Worm (Caenorhabditis elegans) whole organism, L1 larva: ENCODE data around the gene gpcp-2.

Source experiments
- C16A3.4 ChIP-seq: fragments of 150-350 bp; optimal IDR thresholded peaks from 2 replicates; lab custom pipeline; 2014; ENCODE audit warnings: missing biosample characterization, missing genetic modification characterization
- aha-1 ChIP-seq: fragments of 150-350 bp; optimal IDR thresholded peaks from 2 replicates; lab custom pipeline; 2014; ENCODE audit warnings: missing biosample characterization, missing genetic modification characterization
- alr-1 ChIP-seq: fragments of 200-800 bp; sonication (Bioruptor generic); optimal IDR thresholded peaks from 2 replicates; lab custom pipeline; 2018; ENCODE audit warnings: borderline replicate concordance, mild to moderate bottlenecking, missing genetic modification characterization, missing compliant biosample characterization
- aly-2 ChIP-seq: fragments of 150-350 bp; optimal IDR thresholded peaks from 2 replicates; lab custom pipeline; 2014; ENCODE audit warnings: missing biosample characterization, missing genetic modification characterization
- blmp-1 ChIP-seq: fragments of 150-350 bp; optimal IDR thresholded peaks from 2 replicates; lab custom pipeline; 2014; ENCODE audit warnings: missing biosample characterization, missing genetic modification characterization
- ceh-63 ChIP-seq: fragments of 200-800 bp; sonication (Bioruptor generic); optimal IDR thresholded peaks from 2 replicates; lab custom pipeline; 2018; ENCODE audit warnings: mild to moderate bottlenecking, missing genetic modification characterization, missing compliant biosample characterization
- ceh-88 ChIP-seq: fragments of 200-800 bp; sonication (Bioruptor generic); IDR thresholded peaks from 2 replicates; pipeline ENCODE4 v1.3.6; 2022; ENCODE audit warnings: missing genetic modification characterization, missing compliant biosample characterization
- dpl-1 ChIP-seq, 3 experiments: fragments of 150-350 bp in 2 of 3; sonication (generic microtip) in 1 of 3; optimal IDR thresholded peaks; 2 replicates each; lab custom pipeline; 2014 to 2017; ENCODE audit warnings: missing biosample characterization in 3 of 3, missing genetic modification characterization in 3 of 3, missing genetic modification reagents in 3 of 3
- egl-13 ChIP-seq: sonication (generic microtip); optimal IDR thresholded peaks from 2 replicates; lab custom pipeline; 2016; ENCODE audit warnings: missing genotype, missing genetic modification reagents, missing genetic modification characterization, missing compliant biosample characterization
- egl-27 ChIP-seq, 2 experiments: fragments of 150-350 bp in 1 of 2; sonication (generic microtip); optimal IDR thresholded peaks; 3 replicates each; lab custom pipeline; 2017 to 2018; ENCODE audit warnings: missing biosample characterization in 2 of 2, missing genetic modification characterization in 2 of 2, missing genetic modification reagents in 2 of 2
- elt-2 ChIP-seq: sonication (generic microtip); optimal IDR thresholded peaks from 2 replicates; lab custom pipeline; 2016; ENCODE audit warnings: missing genetic modification characterization, mild to moderate bottlenecking, inconsistent platforms, missing compliant biosample characterization, missing genetic modification reagents
- elt-3 ChIP-seq, 6 experiments: fragments of 150-350 bp in 1 of 6; sonication (generic microtip); optimal IDR thresholded peaks; 2 replicates each; lab custom pipeline; 2017 to 2018; ENCODE audit warnings: missing biosample characterization in 6 of 6, missing genetic modification characterization in 6 of 6, inconsistent platforms in 1 of 6
- fkh-10 ChIP-seq: sonication (generic microtip); optimal IDR thresholded peaks from 2 replicates; lab custom pipeline; 2017; ENCODE audit warnings: missing biosample characterization, missing genetic modification reagents, missing genetic modification characterization
- fkh-4 ChIP-seq: sonication (generic microtip); optimal IDR thresholded peaks from 2 replicates; lab custom pipeline; 2016; ENCODE audit warnings: missing compliant biosample characterization, missing genetic modification characterization, borderline replicate concordance
- fkh-8 ChIP-seq: sonication (generic microtip); optimal IDR thresholded peaks from 2 replicates; lab custom pipeline; 2016; ENCODE audit warnings: mild to moderate bottlenecking, missing genetic modification characterization, missing compliant biosample characterization
- fos-1 ChIP-seq: fragments of 150-350 bp; optimal IDR thresholded peaks from 2 replicates; lab custom pipeline; 2014; ENCODE audit warnings: missing biosample characterization, missing genetic modification characterization
- hlh-17 ChIP-seq: fragments of 200-800 bp; sonication (Bioruptor generic); optimal IDR thresholded peaks from 2 replicates; lab custom pipeline; 2018; ENCODE audit warnings: missing genetic modification characterization, mild to moderate bottlenecking, missing compliant biosample characterization, moderate library complexity, borderline replicate concordance
- irx-1 ChIP-seq: sonication (generic microtip); optimal IDR thresholded peaks from 2 replicates; lab custom pipeline; 2016; ENCODE audit warnings: missing genetic modification characterization, missing compliant biosample characterization
- isw-1 ChIP-seq: fragments of 200-800 bp; sonication (Bioruptor generic); IDR thresholded peaks from 2 replicates; pipeline ENCODE4 v1.3.6; 2022; ENCODE audit warnings: missing genetic modification characterization, missing compliant biosample characterization
- jun-1 ChIP-seq: fragments of 150-350 bp; optimal IDR thresholded peaks from 2 replicates; lab custom pipeline; 2014; ENCODE audit warnings: missing biosample characterization, missing genetic modification reagents, missing genetic modification characterization
- lin-14 ChIP-seq: fragments of 200-800 bp; sonication (Bioruptor generic); optimal IDR thresholded peaks from 2 replicates; lab custom pipeline; 2018; ENCODE audit warnings: mild to moderate bottlenecking, missing genetic modification characterization, moderate library complexity, missing compliant biosample characterization
- lin-15B ChIP-seq: fragments of 150-350 bp; sonication (generic microtip); optimal IDR thresholded peaks from 3 replicates; lab custom pipeline; 2014; ENCODE audit warnings: missing biosample characterization, missing genetic modification characterization
- lin-35 ChIP-seq, 2 experiments: fragments of 150-350 bp; optimal IDR thresholded peaks; 2 replicates each; lab custom pipeline; 2014; ENCODE audit warnings: missing biosample characterization in 2 of 2, missing genetic modification characterization in 2 of 2, missing genetic modification reagents in 2 of 2
- lin-39 ChIP-seq: fragments of 150-350 bp; optimal IDR thresholded peaks from 2 replicates; lab custom pipeline; 2014; ENCODE audit warnings: missing biosample characterization, missing genetic modification reagents, missing genetic modification characterization
- lsy-2 ChIP-seq, 2 experiments: fragments of 150-350 bp; optimal IDR thresholded peaks; 2 replicates each; lab custom pipeline; 2014; ENCODE audit warnings: missing biosample characterization in 2 of 2, missing genetic modification characterization in 2 of 2
- mab-9 ChIP-seq: fragments of 200-800 bp; sonication (Bioruptor generic); IDR thresholded peaks from 2 replicates; pipeline ENCODE4 v1.3.6; 2022; ENCODE audit warnings: missing genetic modification reagents, missing genetic modification characterization, missing compliant biosample characterization
- mdl-1 ChIP-seq, 2 experiments: fragments of 150-350 bp; optimal IDR thresholded peaks; 2 replicates each; lab custom pipeline; 2014 to 2017; ENCODE audit warnings: missing biosample characterization in 2 of 2, missing genetic modification characterization in 2 of 2, inconsistent platforms in 1 of 2
- mef-2 ChIP-seq: fragments of 150-350 bp; optimal IDR thresholded peaks from 2 replicates; lab custom pipeline; 2014; ENCODE audit warnings: missing biosample characterization, missing genetic modification characterization
- mep-1 ChIP-seq: fragments of 150-350 bp; optimal IDR thresholded peaks from 2 replicates; lab custom pipeline; 2014; ENCODE audit warnings: missing biosample characterization, missing genetic modification characterization
- nhr-11 ChIP-seq: fragments of 150-350 bp; optimal IDR thresholded peaks from 2 replicates; lab custom pipeline; 2014; ENCODE audit warnings: missing biosample characterization, missing genetic modification characterization
- nhr-19 ChIP-seq: fragments of 200-800 bp; sonication (Bioruptor generic); conservative IDR thresholded peaks from 2 replicates; pipeline ENCODE4 v1.3.6; 2022; ENCODE audit warnings: missing genetic modification characterization, missing compliant biosample characterization
- nhr-47 ChIP-seq: sonication (generic microtip); optimal IDR thresholded peaks from 2 replicates; lab custom pipeline; 2016; ENCODE audit warnings: mild to moderate bottlenecking, missing genetic modification characterization, moderate library complexity, missing compliant biosample characterization
- nhr-71 ChIP-seq: sonication (generic microtip); optimal IDR thresholded peaks from 2 replicates; lab custom pipeline; 2016; ENCODE audit warnings: mild to moderate bottlenecking, missing genetic modification characterization, moderate library complexity, missing compliant biosample characterization
- nhr-77 ChIP-seq: fragments of 150-350 bp; optimal IDR thresholded peaks from 2 replicates; lab custom pipeline; 2014; ENCODE audit warnings: missing biosample characterization, missing genetic modification characterization
- nhr-90 ChIP-seq: sonication (generic microtip); optimal IDR thresholded peaks from 2 replicates; lab custom pipeline; 2016; ENCODE audit warnings: mild to moderate bottlenecking, missing genetic modification characterization, missing compliant biosample characterization; ENCODE audit not compliant: poor library complexity
- pag-3 ChIP-seq: sonication (generic microtip); optimal IDR thresholded peaks from 2 replicates; lab custom pipeline; 2017; ENCODE audit warnings: missing genetic modification characterization, mild to moderate bottlenecking, missing compliant biosample characterization, antibody characterized with exemption, borderline replicate concordance; ENCODE audit not compliant: insufficient read depth
- pax-3 ChIP-seq: fragments of 200-800 bp; sonication (Bioruptor generic); optimal IDR thresholded peaks from 2 replicates; lab custom pipeline; 2018; ENCODE audit warnings: mild to moderate bottlenecking, missing genetic modification characterization, moderate library complexity, missing compliant biosample characterization
- pqm-1 ChIP-seq: sonication (generic microtip); optimal IDR thresholded peaks from 3 replicates; lab custom pipeline; 2017; ENCODE audit warnings: missing biosample characterization, missing genetic modification characterization
- rnt-1 ChIP-seq: sonication (generic microtip); optimal IDR thresholded peaks from 2 replicates; lab custom pipeline; 2016; ENCODE audit warnings: mild to moderate bottlenecking, missing genetic modification characterization, moderate library complexity, missing compliant biosample characterization
- skn-1 ChIP-seq: fragments of 150-350 bp; optimal IDR thresholded peaks from 2 replicates; lab custom pipeline; 2014; ENCODE audit warnings: missing biosample characterization, missing genetic modification characterization
- snpc-4 ChIP-seq: fragments of 150-350 bp; optimal IDR thresholded peaks from 2 replicates; lab custom pipeline; 2014; ENCODE audit warnings: missing biosample characterization, missing genetic modification characterization
- snu-23 ChIP-seq: sonication (generic microtip); optimal IDR thresholded peaks from 2 replicates; lab custom pipeline; 2016; ENCODE audit warnings: missing genetic modification characterization, missing compliant biosample characterization
- swsn-7 ChIP-seq: sonication (generic microtip); optimal IDR thresholded peaks from 2 replicates; lab custom pipeline; 2016; ENCODE audit warnings: missing genetic modification characterization, missing compliant biosample characterization
- unc-130 ChIP-seq: fragments of 150-350 bp; optimal IDR thresholded peaks from 2 replicates; lab custom pipeline; 2017; ENCODE audit warnings: missing biosample characterization, missing genetic modification characterization, inconsistent platforms
- unc-30 ChIP-seq: sonication (generic microtip); optimal IDR thresholded peaks from 2 replicates; lab custom pipeline; 2017; ENCODE audit warnings: missing biosample characterization, missing genetic modification characterization
- unc-86 ChIP-seq: sonication (generic microtip); optimal IDR thresholded peaks from 2 replicates; lab custom pipeline; 2016; ENCODE audit warnings: missing genetic modification characterization, missing compliant biosample characterization
- vab-15 ChIP-seq: sonication (generic microtip); optimal IDR thresholded peaks from 2 replicates; lab custom pipeline; 2017; ENCODE audit warnings: missing genotype, mild to moderate bottlenecking, missing genetic modification characterization, missing compliant biosample characterization
- xbp-1 ChIP-seq: sonication (generic microtip); optimal IDR thresholded peaks from 2 replicates; lab custom pipeline; 2016; ENCODE audit warnings: missing genetic modification characterization, missing compliant biosample characterization
- ztf-11 ChIP-seq, 2 experiments: sonication (generic microtip); optimal IDR thresholded peaks; 2 replicates each; lab custom pipeline; 2016 to 2017; ENCODE audit warnings: missing genetic modification characterization in 2 of 2, missing biosample characterization in 1 of 2, missing compliant biosample characterization in 1 of 2
- ztf-4 ChIP-seq: fragments of 150-350 bp; optimal IDR thresholded peaks from 2 replicates; lab custom pipeline; 2014; ENCODE audit warnings: missing biosample characterization, missing genetic modification characterization

Gene gpcp-2

DNA sequence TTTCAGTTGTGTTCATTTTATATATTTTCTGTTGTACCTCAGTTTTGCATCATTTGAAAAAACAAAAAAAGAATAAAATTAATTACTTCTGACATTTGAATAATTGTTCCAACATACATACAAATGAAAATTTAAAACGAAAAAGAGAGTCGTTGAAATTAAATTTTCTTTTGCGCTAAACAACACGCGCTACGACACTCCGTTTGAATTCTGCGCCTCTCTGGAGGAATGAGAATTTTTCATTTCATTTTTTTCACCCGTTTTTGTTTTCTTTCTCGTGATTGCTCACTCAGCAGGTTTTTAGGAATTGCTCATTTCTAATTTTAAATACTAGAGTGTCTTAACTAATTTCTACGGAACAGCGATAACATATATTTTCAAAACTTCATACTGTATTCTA, 31.5 kb downstream of the gpcp-2 start (continued):
- peak; percentile 27 for TF ChIP-seq nhr-47 (tag; lab: Kevin White, UChicago)
- no peak for TF ChIP-seq fkh-10 (GFP tag; lab: Kevin White, UChicago)
- TF ChIP-seq pag-3 = no peak
- no peak; the same call in 1 of the 2 replicates for TF ChIP-seq isw-1 (GFP tag; lab: Robert Waterston, UW)
- TF ChIP-seq blmp-1 (tag; lab: Kevin White, UChicago) = peak; percentile 48
- TF ChIP-seq rnt-1 (tag; lab: Kevin White, UChicago) = peak; percentile 13
- no peak for TF ChIP-seq ceh-88

DNA sequence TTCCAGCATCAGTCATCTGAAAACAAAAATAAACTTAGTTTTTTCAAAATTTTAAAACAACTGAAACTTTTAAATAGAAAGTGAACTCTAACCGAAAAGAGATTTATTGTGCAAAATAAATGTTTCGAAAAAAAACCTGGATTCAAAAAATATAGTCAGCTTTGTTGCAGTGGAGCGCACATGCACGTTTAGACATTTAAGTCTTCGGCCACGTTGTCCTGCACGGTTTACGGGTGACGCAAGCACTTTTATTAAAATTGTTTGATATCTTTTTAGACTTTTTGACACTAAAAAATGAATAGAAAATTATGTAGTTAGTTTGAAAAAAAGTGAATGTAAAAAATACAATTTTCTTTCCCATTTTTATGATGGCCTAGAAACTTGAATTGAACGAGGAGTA, 33.8 kb downstream of the gpcp-2 start, which contains the start of the genes ubh-4 and algn-6:
Gene ubh-4, minus strand, starts transcription at position 182 of the 400 bp plus-strand sequence.
Gene algn-6, plus strand, starts transcription at position 387 of the 400 bp plus-strand sequence.
- TF ChIP-seq swsn-7 (tag; lab: Kevin White, UChicago) (peak; percentile 46), lin-14 (GFP tag; lab: Kevin White, UChicago) (peak; percentile 76), jun-1 (no peak), ztf-11 (tag; optimal IDR thresholded peaks at IDR 0.05; lab: Kevin White, UChicago) (peak in 1 of 2 experiments; percentile 43), dpl-1 (GFP tag; optimal IDR thresholded peaks at IDR 0.05; lab: Kevin White, UChicago) (peak; percentile 57 to 74 (median 63)), aly-2 (tag; lab: Kevin White, UChicago) (no peak), egl-27 (tag; optimal IDR thresholded peaks at IDR 0.05; lab: Kevin White, UChicago) (no peak), aha-1 (no peak), lsy-2 (tag; optimal IDR thresholded peaks at IDR 0.05; lab: Kevin White, UChicago) (peak; percentile 81 to 96), nhr-47 (tag; lab: Kevin White, UChicago) (peak; percentile 70), C16A3.4 (peak; percentile 82), skn-1 (tag; lab: Kevin White, UChicago) (peak; percentile 31), lin-15B (tag; lab: Kevin White, UChicago) (peak; percentile 83), alr-1 (tag; lab: Kevin White, UChicago) (no peak), irx-1 (tag; lab: Kevin White, UChicago) (peak; percentile 44), xbp-1 (tag; lab: Kevin White, UChicago) (peak; percentile 63), rnt-1 (tag; lab: Kevin White, UChicago) (peak; percentile 74), mep-1 (tag; lab: Kevin White, UChicago) (peak; percentile 78), nhr-19 (GFP tag; lab: Robert Waterston, UW) (peak; percentile 50), unc-130 (peak; percentile 34), elt-2 (tag; lab: Kevin White, UChicago) (no peak), ztf-4 (tag; lab: Kevin White, UChicago) (no peak), snpc-4 (peak; percentile 8), nhr-77 (tag; lab: Kevin White, UChicago) (peak; percentile 38), mab-9 (no peak), egl-13 (peak; percentile 13), lin-35 (GFP tag; optimal IDR thresholded peaks at IDR 0.05; lab: Kevin White, UChicago) (peak; percentile 62 to 80), mef-2 (tag; lab: Kevin White, UChicago) (no peak), fkh-4 (tag; lab: Kevin White, UChicago) (no peak), lin-39 (tag; lab: Kevin White, UChicago) (no peak), fkh-8 (tag; lab: Kevin White, UChicago) (peak; percentile 49), pax-3 (tag; lab: Kevin White, UChicago) (peak; percentile 65), ceh-63 (GFP tag; lab: Kevin White, UChicago) (no peak), unc-86 (tag; lab: Kevin White, UChicago) (peak; percentile 23), hlh-17 (GFP tag; lab: Kevin White, UChicago) (no peak), ceh-88 (no peak), nhr-90 (tag; lab: Kevin White, UChicago) (peak; percentile 53), unc-30 (tag; lab: Kevin White, UChicago) (no peak), fos-1 (no peak), nhr-71 (tag; lab: Kevin White, UChicago) (peak; percentile 72), elt-3 (tag; optimal IDR thresholded peaks at IDR 0.05; lab: Kevin White, UChicago) (peak in 1 of 6 experiments; percentile 49), snu-23 (peak; percentile 69), vab-15 (peak; percentile 6), mdl-1 (tag; optimal IDR thresholded peaks at IDR 0.05; lab: Kevin White, UChicago) (peak in 1 of 2 experiments; percentile 17), nhr-11 (no peak), pqm-1 (no peak)
